Fruit fly (Drosophila melanogaster) whole organism, wandering third instar larva: ENCODE data around the gene gammaTub37C.

Experiments used
- Abd-B ChIP-seq: fragments of >200 bp; optimal IDR thresholded peaks from 2 replicates; lab custom pipeline; 2017; ENCODE audit warnings: missing biosample characterization, missing genetic modification characterization
- CG32264 ChIP-seq: fragments of 200-800 bp; sonication (Bioruptor generic); optimal IDR thresholded peaks from 2 replicates; lab custom pipeline; 2016; ENCODE audit warnings: missing biosample characterization, missing genetic modification characterization
- CG9705 ChIP-seq: fragments of 200-800 bp; sonication (Bioruptor generic); optimal IDR thresholded peaks from 2 replicates; lab custom pipeline; 2018; ENCODE audit warnings: missing biosample characterization, mild to moderate bottlenecking, missing genetic modification characterization
- CrebA ChIP-seq: fragments of 200-800 bp; sonication (Bioruptor generic); optimal IDR thresholded peaks from 2 replicates; lab custom pipeline; 2016; ENCODE audit warnings: missing biosample characterization, mild to moderate bottlenecking, missing genetic modification characterization, borderline replicate concordance
- Dfd ChIP-seq: fragments of >200 bp; optimal IDR thresholded peaks from 2 replicates; lab custom pipeline; 2017; ENCODE audit warnings: missing biosample characterization, missing genetic modification characterization
- Dif ChIP-seq: fragments of 200-275, 200-300 bp; sonication (Bioruptor generic); optimal IDR thresholded peaks from 2 replicates; lab custom pipeline; 2018; ENCODE audit warnings: missing biosample characterization, missing genetic modification characterization; ENCODE audit not compliant: partially characterized antibody
- GATAd ChIP-seq: sonication (Bioruptor generic); optimal IDR thresholded peaks from 2 replicates; lab custom pipeline; 2016; ENCODE audit warnings: missing biosample characterization, missing genetic modification characterization
- HLH106 ChIP-seq: fragments of 200-800 bp; optimal IDR thresholded peaks from 3 replicates; lab custom pipeline; 2019; ENCODE audit warnings: missing biosample characterization, mild to moderate bottlenecking, missing genetic modification characterization, moderate library complexity
- Hnf4 ChIP-seq: fragments of 200-800 bp; sonication (Bioruptor generic); optimal IDR thresholded peaks from 2 replicates; lab custom pipeline; 2016; ENCODE audit warnings: missing biosample characterization, mild to moderate bottlenecking, missing genetic modification characterization
- Hr78 ChIP-seq: fragments of >200 bp; optimal IDR thresholded peaks from 2 replicates; lab custom pipeline; 2017; ENCODE audit warnings: missing biosample characterization, missing genetic modification characterization
- Hr83 ChIP-seq: fragments of 200-300 bp; sonication (Bioruptor generic); optimal IDR thresholded peaks from 2 replicates; lab custom pipeline; 2016; ENCODE audit warnings: missing biosample characterization, mild to moderate bottlenecking, missing genetic modification characterization, moderate library complexity; ENCODE audit not compliant: poor library complexity, severe bottlenecking
- Jra ChIP-seq: sonication (Bioruptor generic); optimal IDR thresholded peaks from 2 replicates; lab custom pipeline; 2016; ENCODE audit warnings: missing biosample characterization, missing genetic modification characterization
- Mio ChIP-seq: sonication (Bioruptor generic); optimal IDR thresholded peaks from 2 replicates; lab custom pipeline; 2016; ENCODE audit warnings: missing biosample characterization, missing genetic modification characterization
- Myc ChIP-seq: fragments of >200 bp; optimal IDR thresholded peaks from 2 replicates; lab custom pipeline; 2017
- N ChIP-seq: fragments of >200 bp; optimal IDR thresholded peaks from 2 replicates; lab custom pipeline; 2018; ENCODE audit warnings: missing biosample characterization, missing external identifiers, missing genetic modification characterization
- OdsH ChIP-seq: fragments of 200-800 bp; sonication (Bioruptor generic); optimal IDR thresholded peaks from 2 replicates; lab custom pipeline; 2016; ENCODE audit warnings: missing biosample characterization, mild to moderate bottlenecking, missing genetic modification characterization
- Rel ChIP-seq, 2 experiments: fragments of 200-800 bp; sonication (Bioruptor generic) in 1 of 2; optimal IDR thresholded peaks; 2 replicates in 1 of 2; 3 replicates in 1 of 2; lab custom pipeline; 2016 to 2019; ENCODE audit warnings: mild to moderate bottlenecking in 2 of 2, missing biosample characterization in 2 of 2, missing genetic modification characterization in 2 of 2, moderate library complexity in 1 of 2
- Sp1 ChIP-seq: fragments of 200-800 bp; sonication (Bioruptor generic); optimal IDR thresholded peaks from 3 replicates; lab custom pipeline; 2019; ENCODE audit warnings: missing biosample characterization, mild to moderate bottlenecking, missing genetic modification characterization, moderate library complexity
- Vsx2 ChIP-seq: fragments of 200-300, 225-300 bp; sonication (Bioruptor generic); optimal IDR thresholded peaks from 2 replicates; lab custom pipeline; 2018; ENCODE audit warnings: missing biosample characterization, missing genetic modification characterization; ENCODE audit not compliant: partially characterized antibody
- br ChIP-seq: fragments of 200-800 bp; sonication (Bioruptor generic); optimal IDR thresholded peaks from 2 replicates; lab custom pipeline; 2016; ENCODE audit warnings: missing biosample characterization, missing genetic modification characterization
- brk ChIP-seq: fragments of 200-800 bp; sonication (Bioruptor generic); optimal IDR thresholded peaks from 2 replicates; lab custom pipeline; 2016; ENCODE audit warnings: missing biosample characterization, mild to moderate bottlenecking, missing genetic modification characterization
- dl ChIP-seq, 2 experiments: fragments of 175-275, 200-275 bp in 1 of 2; fragments of 200-275 bp in 1 of 2; sonication (Bioruptor generic); optimal IDR thresholded peaks; lab custom pipeline; 2018; ENCODE audit warnings: mild to moderate bottlenecking in 2 of 2, missing biosample characterization in 2 of 2, missing genetic modification characterization in 2 of 2, moderate library complexity in 2 of 2; ENCODE audit not compliant: partially characterized antibody in 2 of 2, insufficient read depth in 1 of 2
- dmrt93B ChIP-seq: fragments of 200-800 bp; sonication (Bioruptor generic); optimal IDR thresholded peaks from 2 replicates; lab custom pipeline; 2018; ENCODE audit warnings: missing biosample characterization, mild to moderate bottlenecking, missing genetic modification characterization
- dsf ChIP-seq: sonication (Bioruptor generic); optimal IDR thresholded peaks from 2 replicates; lab custom pipeline; 2016; ENCODE audit warnings: missing biosample characterization, missing genetic modification characterization, borderline replicate concordance
- ey ChIP-seq: fragments of 200-800 bp; sonication (Bioruptor generic); optimal IDR thresholded peaks from 2 replicates; lab custom pipeline; 2016; ENCODE audit warnings: missing biosample characterization, missing genetic modification characterization
- foxo ChIP-seq, 2 experiments: fragments of 200-800 bp; sonication (Bioruptor generic); optimal IDR thresholded peaks; 2 replicates in 1 of 2; 3 replicates in 1 of 2; lab custom pipeline; 2016 to 2017; ENCODE audit warnings: missing biosample characterization in 2 of 2, missing genetic modification characterization in 2 of 2
- fru ChIP-seq: fragments of 200-800 bp; sonication (Bioruptor generic); optimal IDR thresholded peaks from 3 replicates; lab custom pipeline; 2016; ENCODE audit warnings: missing biosample characterization, mild to moderate bottlenecking, missing genetic modification characterization
- h ChIP-seq: fragments of 200-800 bp; sonication (Bioruptor generic); optimal IDR thresholded peaks from 3 replicates; lab custom pipeline; 2016; ENCODE audit warnings: missing biosample characterization, mild to moderate bottlenecking, missing genetic modification characterization
- jim ChIP-seq: fragments of 175-275, 200-325 bp; sonication (Bioruptor generic); optimal IDR thresholded peaks from 2 replicates; lab custom pipeline; 2016; ENCODE audit warnings: missing biosample characterization, mild to moderate bottlenecking, missing genetic modification characterization
- lola ChIP-seq: fragments of >200 bp; optimal IDR thresholded peaks from 2 replicates; lab custom pipeline; 2017; ENCODE audit warnings: missing biosample characterization, missing genetic modification characterization
- pan ChIP-seq: fragments of >200 bp; optimal IDR thresholded peaks from 2 replicates; lab custom pipeline; 2017
- psq ChIP-seq: fragments of 200-800 bp; sonication (Bioruptor generic); optimal IDR thresholded peaks from 3 replicates; lab custom pipeline; 2017; ENCODE audit warnings: missing biosample characterization, mild to moderate bottlenecking, missing genetic modification characterization, moderate library complexity
- rgr ChIP-seq: fragments of 200-800 bp; sonication (Bioruptor generic); optimal IDR thresholded peaks from 3 replicates; lab custom pipeline; 2016; ENCODE audit warnings: missing biosample characterization, mild to moderate bottlenecking, missing genetic modification characterization
- sage ChIP-seq: fragments of 200-800 bp; sonication (Bioruptor generic); optimal IDR thresholded peaks from 2 replicates; lab custom pipeline; 2016; ENCODE audit warnings: missing biosample characterization, mild to moderate bottlenecking, missing genetic modification characterization
- sv ChIP-seq: fragments of 200-800 bp; sonication (Bioruptor generic); optimal IDR thresholded peaks from 3 replicates; lab custom pipeline; 2016; ENCODE audit warnings: missing biosample characterization, missing genetic modification characterization
- tai ChIP-seq: sonication (Bioruptor generic); optimal IDR thresholded peaks from 2 replicates; lab custom pipeline; 2016; ENCODE audit warnings: missing biosample characterization, missing genetic modification characterization
- usp ChIP-seq: fragments of >200 bp; optimal IDR thresholded peaks from 2 replicates; lab custom pipeline; 2017; ENCODE audit warnings: missing biosample characterization, missing genetic modification characterization
- woc ChIP-seq: sonication (Bioruptor generic); optimal IDR thresholded peaks from 2 replicates; lab custom pipeline; 2016; ENCODE audit warnings: missing biosample characterization, mild to moderate bottlenecking, missing genetic modification characterization

The gammaTub37C gene

DNA sequence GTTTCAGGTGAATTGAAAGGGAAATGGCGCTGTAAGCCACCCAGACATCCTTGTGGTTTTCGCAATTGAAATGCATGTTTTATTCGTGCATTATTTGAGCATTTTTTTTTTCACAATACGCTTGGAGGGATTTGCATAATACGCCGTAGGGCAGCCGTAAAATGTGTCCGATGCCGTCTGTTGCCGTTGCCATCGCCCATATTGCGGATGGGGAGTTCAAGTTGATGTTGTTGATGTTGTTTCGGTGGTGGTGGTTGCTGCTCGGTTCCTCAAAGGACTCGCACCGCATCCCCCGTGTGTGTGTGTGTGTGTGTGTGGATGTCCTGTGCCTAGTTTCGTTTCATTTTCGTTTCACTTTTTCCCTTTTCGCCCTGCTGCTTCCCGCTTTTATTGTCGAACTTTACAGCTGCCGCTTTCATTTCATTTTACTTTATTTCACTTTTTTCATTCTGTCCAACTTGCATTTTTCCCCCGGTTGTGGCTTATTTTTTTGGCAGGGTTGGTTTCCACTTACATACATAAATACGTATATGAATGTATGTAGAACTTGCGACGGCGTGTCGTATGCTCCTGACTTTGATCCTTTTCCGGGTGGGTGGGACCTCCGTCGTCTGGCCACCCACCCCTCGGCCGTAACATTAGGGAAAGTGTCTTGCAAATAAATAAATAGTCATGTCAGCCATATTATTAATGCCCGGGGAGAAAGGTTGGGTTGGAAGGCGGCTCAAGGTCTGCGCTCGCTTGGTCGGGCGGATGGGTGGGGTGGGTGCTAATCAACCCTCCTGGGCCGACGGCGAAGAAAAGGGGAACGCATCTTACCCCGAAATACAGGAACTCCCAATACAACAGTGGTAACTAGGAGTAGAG, 47.8 kb downstream of the gammaTub37C start:
- TF ChIP-seq Vsx2 (GFP tag; lab: Kevin White, UChicago): no peak
- no peak for TF ChIP-seq Myc
- TF ChIP-seq N (GFP tag; lab: Kevin White, UChicago): no peak
- no peak for TF ChIP-seq fru (GFP tag; lab: Kevin White, UChicago)
- peak; percentile 83 for TF ChIP-seq Dfd

DNA sequence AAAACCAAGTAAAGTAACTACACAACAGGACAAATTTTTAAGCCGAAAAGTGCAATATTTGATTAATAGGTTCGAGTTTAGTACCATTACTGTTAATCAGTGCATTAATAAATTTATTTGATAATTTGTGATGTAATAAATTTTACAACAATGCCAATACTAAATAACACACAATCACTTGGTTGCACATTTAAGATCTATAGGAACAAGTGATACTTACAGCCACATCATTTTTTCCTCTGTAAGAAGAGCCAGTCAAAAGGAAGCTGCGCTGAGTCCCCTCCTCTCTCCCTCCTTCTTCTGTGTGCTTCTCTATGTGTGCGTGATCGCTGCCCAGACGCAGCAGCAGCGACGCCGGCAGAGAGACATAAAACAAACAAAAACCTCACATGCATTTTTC, 48.8 kb downstream of the gammaTub37C start:
- TF ChIP-seq brk (GFP tag; lab: Kevin White, UChicago) (peak; percentile 70), OdsH (GFP tag; lab: Kevin White, UChicago) (peak; percentile 94), sage (GFP tag; lab: Kevin White, UChicago) (peak; percentile 79), dsf (GFP tag; lab: Kevin White, UChicago) (no peak), br (GFP tag; lab: Kevin White, UChicago) (peak; percentile 88), CrebA (no peak), N (GFP tag; lab: Kevin White, UChicago) (no peak), Dif (GFP tag; lab: Kevin White, UChicago) (peak; percentile 3), rgr (peak; percentile 92), Hnf4 (GFP tag; lab: Kevin White, UChicago) (peak; percentile 77), dmrt93B (GFP tag; lab: Kevin White, UChicago) (peak; percentile 87), Jra (GFP tag; lab: Kevin White, UChicago) (peak; percentile 59), lola (GFP tag; lab: Kevin White, UChicago) (no peak), Vsx2 (GFP tag; lab: Kevin White, UChicago) (no peak), Abd-B (no peak), ey (GFP tag; lab: Kevin White, UChicago) (peak; percentile 93), pan (lab: Kevin White, UChicago) (no peak), usp (GFP tag; lab: Kevin White, UChicago) (no peak), CG9705 (GFP tag; lab: Kevin White, UChicago) (peak; percentile 81), Hr83 (no peak), CG32264 (GFP tag; lab: Kevin White, UChicago) (peak; percentile 52), h (GFP tag; lab: Kevin White, UChicago) (peak; percentile 95), Dfd (peak; percentile 78), dl (GFP tag; optimal IDR thresholded peaks at IDR 0.05; lab: Kevin White, UChicago; ENCODE audit: insufficient read depth in 1 of 2, partially characterized antibody in 2 of 2) (peak in 1 of 2 experiments; percentile 3), sv (GFP tag; lab: Kevin White, UChicago) (no peak), jim (GFP tag; lab: Kevin White, UChicago) (no peak), Hr78 (GFP tag; lab: Kevin White, UChicago) (no peak), Rel (GFP tag; optimal IDR thresholded peaks at IDR 0.05; lab: Kevin White, UChicago) (peak; percentile 46), Rel (tag; optimal IDR thresholded peaks at IDR 0.05; lab: Kevin White, UChicago) (peak; percentile 46), Sp1 (GFP tag; lab: Kevin White, UChicago) (peak; percentile 66), GATAd (no peak), fru (GFP tag; lab: Kevin White, UChicago) (peak; percentile 96), tai (GFP tag; lab: Kevin White, UChicago) (peak; percentile 55), woc (GFP tag; lab: Kevin White, UChicago) (peak; percentile 91), Mio (GFP tag; lab: Kevin White, UChicago) (peak; percentile 29), psq (GFP tag; lab: Kevin White, UChicago) (peak; percentile 100), HLH106 (tag; lab: Kevin White, UChicago) (peak; percentile 91), foxo (GFP tag; optimal IDR thresholded peaks at IDR 0.05; lab: Kevin White, UChicago) (peak in 1 of 2 experiments; percentile 88), Myc (no peak)
